Worm (Caenorhabditis elegans): ENCODE data around the gene pgp-5.

The pgp-5 gene

ce11 chrX:10890965-10891364 is 31.9 kb upstream of the pgp-5 start, which contains the start of gene F47B10.4:
Gene F47B10.4 (plus strand): TSS chrX:10891265.
- TF ChIP-seq C38D4.7 (GFP tag; optimal IDR thresholded peaks at IDR 0.05) (no peak), eyg-1 (tag; optimal IDR thresholded peaks at IDR 0.05) (no peak), tbx-7 (tag; optimal IDR thresholded peaks at IDR 0.05) (no peak), fkh-6 (tag; optimal IDR thresholded peaks at IDR 0.05) (no peak), Y22D7AL.16 (tag; optimal IDR thresholded peaks at IDR 0.05) (no peak), madf-2 (tag; optimal IDR thresholded peaks at IDR 0.05) (no peak), fax-1 (tag; optimal IDR thresholded peaks at IDR 0.05) (no peak), ceh-18 (tag; optimal IDR thresholded peaks at IDR 0.05) (no peak), pat-9 (tag; optimal IDR thresholded peaks at IDR 0.05) (no peak), ceh-9 (tag; optimal IDR thresholded peaks at IDR 0.05) (no peak), ceh-19 (GFP tag; optimal IDR thresholded peaks at IDR 0.05) (no peak)

- TF ChIP-seq fkh-10 (GFP tag; optimal IDR thresholded peaks at IDR 0.05) (no peak), ceh-6 (GFP tag; optimal IDR thresholded peaks at IDR 0.05) (no peak), npax-4 (tag; optimal IDR thresholded peaks at IDR 0.05) (no peak), ceh-2 (tag; optimal IDR thresholded peaks at IDR 0.05) (no peak), elt-2 (tag; optimal IDR thresholded peaks at IDR 0.05) (no peak), hlh-13 (GFP tag; optimal IDR thresholded peaks at IDR 0.05) (no peak), unc-55 (GFP tag; optimal IDR thresholded peaks at IDR 0.05) (no peak), sdc-2 (tag; optimal IDR thresholded peaks at IDR 0.05) (no peak)
These were observed 31.4 kb upstream of the pgp-5 start, which contains the start of gene F47B10.5 for ce11 chrX:10890456-10890855. Gene F47B10.5 (minus strand): TSS chrX:10890556.

DNA sequence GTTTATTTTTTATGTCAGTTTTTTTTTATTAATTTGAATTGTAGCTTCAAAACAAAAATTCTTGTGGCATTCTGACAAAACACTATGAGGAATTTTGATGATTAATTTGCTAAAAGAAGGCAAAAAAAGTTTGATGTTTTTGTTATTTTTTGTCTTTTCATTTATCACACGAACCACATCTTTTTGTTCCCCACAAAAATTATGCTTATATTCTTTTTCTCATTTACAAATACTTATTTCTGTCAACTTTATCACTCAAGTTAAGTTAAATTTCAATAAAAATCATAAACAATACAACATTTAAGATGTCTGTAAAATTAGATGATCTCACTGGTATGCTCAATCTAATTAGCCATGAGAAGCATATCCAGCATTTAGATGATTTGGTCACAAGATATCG is 29.1 kb upstream of the pgp-5 start, which contains the start of gene F47B10.6:
Gene F47B10.6, plus strand, starts transcription at position 301 of the 400 bp plus-strand sequence.
- no peak for TF ChIP-seq unc-55 (GFP tag; optimal IDR thresholded peaks at IDR 0.05)
- TF ChIP-seq ceh-34 (tag; optimal IDR thresholded peaks at IDR 0.05), result no peak
- no peak for TF ChIP-seq C08G9.2 (tag; optimal IDR thresholded peaks at IDR 0.05)
- no peak for TF ChIP-seq pha-4 (tag; optimal IDR thresholded peaks at IDR 0.05)

DNA sequence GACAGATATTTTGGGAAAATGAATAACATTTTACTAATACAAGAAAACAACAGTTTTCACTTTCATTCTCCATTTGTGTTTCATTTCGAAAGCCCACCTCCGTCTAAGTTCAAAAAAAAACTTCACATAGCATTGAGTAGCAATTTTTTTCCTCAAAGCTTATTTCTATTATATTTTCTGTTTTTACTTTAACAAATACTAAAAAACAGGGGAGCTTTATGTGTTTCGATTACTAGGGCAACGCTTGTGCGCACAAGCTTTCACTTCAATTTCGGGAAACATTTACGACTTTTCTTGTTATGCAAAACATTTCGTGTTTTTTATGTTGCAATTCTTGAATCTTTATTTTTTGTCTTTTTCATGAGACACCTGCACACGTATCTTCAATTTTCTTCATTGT is 26.8 kb upstream of the pgp-5 start, which contains the start of gene T21E8.5:
Gene T21E8.5, plus strand, starts transcription at position 301 of the 400 bp plus-strand sequence.
- TF ChIP-seq Y22D7AL.16 (tag; optimal IDR thresholded peaks at IDR 0.05), result no peak
- no peak for TF ChIP-seq ceh-34 (tag; optimal IDR thresholded peaks at IDR 0.05)

DNA sequence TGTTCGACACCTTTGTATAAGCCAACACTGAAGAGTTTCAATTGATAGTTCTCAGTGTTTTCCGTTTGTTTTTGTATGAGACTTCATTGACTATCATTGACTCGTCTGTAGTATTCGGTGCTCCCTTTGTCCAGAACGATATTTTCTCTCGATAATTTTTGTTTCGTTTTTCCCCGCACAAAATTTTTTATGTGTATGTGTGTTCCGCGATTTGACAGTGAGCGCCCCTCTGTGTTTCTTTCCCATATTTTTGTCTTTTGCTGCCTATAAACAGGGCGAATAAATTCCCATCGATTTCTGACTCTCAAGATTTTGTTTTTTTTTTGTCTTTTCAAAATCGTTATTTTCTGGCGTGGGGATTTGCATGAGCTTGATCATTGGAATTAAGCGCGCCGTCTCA is 24.1 kb upstream of the pgp-5 start, which contains the start of gene T21E8.7:
Gene T21E8.7, plus strand, starts transcription at position 301 of the 400 bp plus-strand sequence.
- TF ChIP-seq C38D4.7 (GFP tag; optimal IDR thresholded peaks at IDR 0.05), result no peak

DNA sequence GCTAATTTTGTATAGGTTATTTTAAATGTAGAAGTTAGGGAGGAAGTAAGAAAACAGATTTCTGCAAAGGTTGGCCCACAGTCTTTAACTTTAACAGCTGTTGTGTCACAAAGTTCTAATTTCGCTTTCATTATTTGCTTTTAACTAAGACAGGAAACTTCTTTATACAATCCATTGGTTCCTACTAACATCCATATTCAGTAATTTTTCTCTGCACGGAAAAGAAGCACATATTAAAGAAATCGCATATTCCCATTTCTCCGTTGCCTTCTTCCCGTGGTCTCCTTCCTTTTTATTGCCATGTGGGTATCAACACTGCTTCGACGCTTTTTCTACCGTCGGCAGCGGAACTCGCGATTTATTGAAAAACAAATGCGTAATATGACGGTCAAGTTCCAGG is 22.9 kb upstream of the pgp-5 start, which contains the start of gene T21E8.6:
Gene T21E8.6, plus strand, starts transcription at position 301 of the 400 bp plus-strand sequence.
- no peak for TF ChIP-seq elt-2 (tag; optimal IDR thresholded peaks at IDR 0.05)
- no peak for TF ChIP-seq hlh-15 (tag; optimal IDR thresholded peaks at IDR 0.05)
- no peak for TF ChIP-seq sdc-2 (tag; optimal IDR thresholded peaks at IDR 0.05)
- TF ChIP-seq dve-1 (tag; optimal IDR thresholded peaks at IDR 0.05), result no peak
- no peak for TF ChIP-seq ceh-48 (tag; optimal IDR thresholded peaks at IDR 0.05)
- no peak for TF ChIP-seq nhr-232 (tag; optimal IDR thresholded peaks at IDR 0.05)
- no peak for TF ChIP-seq ceh-31 (tag; optimal IDR thresholded peaks at IDR 0.05)
- no peak for TF ChIP-seq pat-9 (tag; optimal IDR thresholded peaks at IDR 0.05)

ce11 chrX:10880509-10880908 is 21.4 kb upstream of the pgp-5 start, which contains the start of gene T21E8.4:
Gene T21E8.4 (plus strand): TSS chrX:10880809.
- TF ChIP-seq lim-6 (tag; optimal IDR thresholded peaks at IDR 0.05), result no peak
- TF ChIP-seq ceh-2 (tag; optimal IDR thresholded peaks at IDR 0.05), result no peak
- no peak for TF ChIP-seq ztf-16 (tag; optimal IDR thresholded peaks at IDR 0.05)
- TF ChIP-seq pqm-1 (tag; optimal IDR thresholded peaks at IDR 0.05), result no peak
- TF ChIP-seq sox-2 (GFP tag; IDR thresholded peaks at IDR 0.05), result no peak
- TF ChIP-seq dve-1 (tag; optimal IDR thresholded peaks at IDR 0.05), result no peak
- TF ChIP-seq ceh-34 (tag; optimal IDR thresholded peaks at IDR 0.05), result no peak
- TF ChIP-seq dmd-4 (tag; optimal IDR thresholded peaks at IDR 0.05; ENCODE audit: borderline replicate concordance), result no peak
- no peak for TF ChIP-seq ceh-6 (GFP tag; optimal IDR thresholded peaks at IDR 0.05)
- no peak for TF ChIP-seq hlh-30 (tag; optimal IDR thresholded peaks at IDR 0.05; ENCODE audit: insufficient read depth)
- TF ChIP-seq rnt-1 (tag; optimal IDR thresholded peaks at IDR 0.05), result no peak
- TF ChIP-seq pax-1 (tag; optimal IDR thresholded peaks at IDR 0.05), result no peak
- TF ChIP-seq npax-4 (tag; optimal IDR thresholded peaks at IDR 0.05), result no peak
